Fruit fly (Drosophila melanogaster) Kc167 (cell line): Measurements from ENCODE around the gene CG13921.

Experiments
- Myc ChIP-seq: fragments of >200 bp; optimal IDR thresholded peaks from 2 replicates; lab custom pipeline; 2017; ENCODE audit warnings: missing external identifiers
- Sin3A ChIP-seq: fragments of >200 bp; optimal IDR thresholded peaks from 2 replicates; lab custom pipeline; 2018; ENCODE audit warnings: missing external identifiers
- insv ChIP-seq: fragments of >200 bp; optimal IDR thresholded peaks from 3 replicates; lab custom pipeline; 2018; ENCODE audit warnings: missing external identifiers

- TF ChIP-seq insv (lab: Kevin White, UChicago) (no peak), Myc (no peak), Sin3A (lab: Kevin White, UChicago) (no peak)
Observed at dm6 chr3L:1774713-1775648, 28.3 kb downstream of the CG13921 start, which contains the start of the genes CG13933 and PolD2.
